Worm (Caenorhabditis elegans) whole organism, early embryonic: ENCODE results near the gene R02F2.5.

Source experiments
- B0310.2 ChIP-seq: sonication (generic microtip); optimal IDR thresholded peaks from 2 replicates; lab custom pipeline; 2016; ENCODE audit warnings: mild to moderate bottlenecking, missing genetic modification characterization, missing compliant biosample characterization
- F13C5.2 ChIP-seq: sonication (generic microtip); optimal IDR thresholded peaks from 2 replicates; lab custom pipeline; 2017; ENCODE audit warnings: mild to moderate bottlenecking, missing genetic modification characterization, inconsistent platforms, missing compliant biosample characterization
- aly-1 ChIP-seq: sonication (generic microtip); optimal IDR thresholded peaks from 2 replicates; lab custom pipeline; 2016; ENCODE audit warnings: missing genetic modification characterization, missing compliant biosample characterization
- ama-1 ChIP-seq: fragments of 150-350 bp; optimal IDR thresholded peaks from 2 replicates; lab custom pipeline; 2014
- ceh-13 ChIP-seq: fragments of 200-800 bp; sonication (Bioruptor generic); optimal IDR thresholded peaks from 2 replicates; lab custom pipeline; 2018; ENCODE audit warnings: mild to moderate bottlenecking, missing genetic modification characterization, missing compliant biosample characterization
- ceh-36 ChIP-seq: sonication (generic microtip); optimal IDR thresholded peaks from 2 replicates; lab custom pipeline; 2016; ENCODE audit warnings: missing genetic modification characterization, inconsistent platforms, missing compliant biosample characterization
- ets-7 ChIP-seq: sonication (generic microtip); optimal IDR thresholded peaks from 2 replicates; lab custom pipeline; 2016; ENCODE audit warnings: missing genotype, missing genetic modification characterization, missing compliant biosample characterization
- flt-1 ChIP-seq: fragments of 200-800 bp; sonication (Bioruptor generic); IDR thresholded peaks from 2 replicates; pipeline ENCODE4 v1.3.6; 2022; ENCODE audit warnings: missing genetic modification characterization, missing compliant biosample characterization
- hmbx-1 ChIP-seq: sonication (generic microtip); optimal IDR thresholded peaks from 2 replicates; lab custom pipeline; 2016; ENCODE audit warnings: mild to moderate bottlenecking, missing genetic modification characterization, missing compliant biosample characterization
- hmg-4 ChIP-seq: fragments of 200-800 bp; sonication (Bioruptor generic); optimal IDR thresholded peaks from 2 replicates; lab custom pipeline; 2018; ENCODE audit warnings: mild to moderate bottlenecking, missing genetic modification characterization, missing compliant biosample characterization
- hnd-1 ChIP-seq: sonication (generic microtip); optimal IDR thresholded peaks from 2 replicates; lab custom pipeline; 2016; ENCODE audit warnings: missing genetic modification characterization, missing compliant biosample characterization
- pes-1 ChIP-seq: fragments of 200-800 bp; sonication (Bioruptor generic); IDR thresholded peaks from 2 replicates; pipeline ENCODE4 v1.3.6; 2022; ENCODE audit warnings: missing genetic modification reagents, missing genetic modification characterization, missing compliant biosample characterization
- scrt-1 ChIP-seq: fragments of 200-800 bp; sonication (Bioruptor generic); IDR thresholded peaks from 2 replicates; pipeline ENCODE4 v1.3.6; 2022; ENCODE audit warnings: missing genetic modification characterization, missing compliant biosample characterization
- sea-1 ChIP-seq: fragments of 200-800 bp; sonication (Bioruptor generic); conservative IDR thresholded peaks from 2 replicates; pipeline ENCODE4 v1.3.6; 2022; ENCODE audit warnings: missing genetic modification characterization, missing compliant biosample characterization
- tbx-11 ChIP-seq: fragments of 200-800 bp; sonication (Bioruptor generic); IDR thresholded peaks from 2 replicates; pipeline ENCODE4 v1.3.6; 2022; ENCODE audit warnings: missing genetic modification characterization, missing compliant biosample characterization
- tbx-37 ChIP-seq: fragments of 200-800 bp; sonication (Bioruptor generic); conservative IDR thresholded peaks from 2 replicates; pipeline ENCODE4 v1.3.6; 2022; ENCODE audit warnings: missing genetic modification reagents, missing genetic modification characterization, missing compliant biosample characterization
- tra-4 ChIP-seq: sonication (generic microtip); optimal IDR thresholded peaks from 2 replicates; lab custom pipeline; 2017; ENCODE audit warnings: missing genetic modification characterization, missing compliant biosample characterization

The R02F2.5 gene

ce11 chrIII:5500732-5501131 lies 21.6 kb downstream of the R02F2.5 start:
- TF ChIP-seq hnd-1 (tag; lab: Kevin White, UChicago): no peak
- TF ChIP-seq hmbx-1: no peak
- TF ChIP-seq scrt-1 (GFP tag; lab: Robert Waterston, UW): no peak
- TF ChIP-seq tra-4: no peak
- TF ChIP-seq sea-1 (GFP tag; lab: Robert Waterston, UW): no peak
- TF ChIP-seq ets-7 (tag; lab: Kevin White, UChicago): no peak
- no peak for TF ChIP-seq tbx-11
- no peak for TF ChIP-seq F13C5.2 (tag; lab: Kevin White, UChicago)
- no peak for TF ChIP-seq pes-1 (GFP tag; lab: Robert Waterston, UW)
- TF ChIP-seq ama-1 (lab: Kevin White, UChicago): no peak
- no peak for TF ChIP-seq hmg-4 (GFP tag; lab: Kevin White, UChicago)
- no peak for TF ChIP-seq ceh-36 (tag; lab: Kevin White, UChicago)

- TF ChIP-seq hmbx-1 (no peak), ceh-13 (GFP tag; lab: Kevin White, UChicago) (no peak), scrt-1 (GFP tag; lab: Robert Waterston, UW) (no peak), tbx-37 (GFP tag; lab: Robert Waterston, UW) (no peak), ama-1 (lab: Kevin White, UChicago) (no peak), ets-7 (tag; lab: Kevin White, UChicago) (no peak), sea-1 (GFP tag; lab: Robert Waterston, UW) (no peak), B0310.2 (no peak), hnd-1 (tag; lab: Kevin White, UChicago) (no peak), aly-1 (tag; lab: Kevin White, UChicago) (no peak), F13C5.2 (tag; lab: Kevin White, UChicago) (no peak), hmg-4 (GFP tag; lab: Kevin White, UChicago) (no peak), flt-1 (GFP tag; lab: Robert Waterston, UW) (no peak), pes-1 (GFP tag; lab: Robert Waterston, UW) (no peak)
These were observed 22.5 kb downstream of the R02F2.5 start, which contains the start of gene R02F2.1 for ce11 chrIII:5501358-5502287. Gene R02F2.1 (plus strand): TSS chrIII:5501885.

- no peak for TF ChIP-seq tra-4
- no peak for TF ChIP-seq hmbx-1
- no peak for TF ChIP-seq F13C5.2 (tag; lab: Kevin White, UChicago)
- no peak for TF ChIP-seq aly-1 (tag; lab: Kevin White, UChicago)
- TF ChIP-seq pes-1 (GFP tag; lab: Robert Waterston, UW): no peak
- no peak for TF ChIP-seq ceh-13 (GFP tag; lab: Kevin White, UChicago)
- TF ChIP-seq ets-7 (tag; lab: Kevin White, UChicago): no peak
- TF ChIP-seq sea-1 (GFP tag; lab: Robert Waterston, UW): no peak
- TF ChIP-seq hmg-4 (GFP tag; lab: Kevin White, UChicago): no peak
These were observed 23.9 kb downstream of the R02F2.5 start for ce11 chrIII:5502915-5503575.

ce11 chrIII:5503669-5504068 lies 24.6 kb downstream of the R02F2.5 start:
- no peak for TF ChIP-seq aly-1 (tag; lab: Kevin White, UChicago)

- TF ChIP-seq hmbx-1 (no peak), aly-1 (tag; lab: Kevin White, UChicago) (no peak), tbx-11 (no peak), flt-1 (GFP tag; lab: Robert Waterston, UW) (no peak), sea-1 (GFP tag; lab: Robert Waterston, UW) (no peak), B0310.2 (no peak), ama-1 (lab: Kevin White, UChicago) (no peak), pes-1 (GFP tag; lab: Robert Waterston, UW) (no peak), ceh-36 (tag; lab: Kevin White, UChicago) (no peak), tbx-37 (GFP tag; lab: Robert Waterston, UW) (no peak), ceh-13 (GFP tag; lab: Kevin White, UChicago) (no peak), hnd-1 (tag; lab: Kevin White, UChicago) (no peak), ets-7 (tag; lab: Kevin White, UChicago) (no peak), tra-4 (no peak), scrt-1 (GFP tag; lab: Robert Waterston, UW) (no peak)
These were observed 25.0 kb downstream of the R02F2.5 start for ce11 chrIII:5504164-5504563.

- TF ChIP-seq flt-1 (GFP tag; lab: Robert Waterston, UW) (no peak), hmbx-1 (no peak), sea-1 (GFP tag; lab: Robert Waterston, UW) (no peak), aly-1 (tag; lab: Kevin White, UChicago) (no peak), tbx-11 (no peak), hmg-4 (GFP tag; lab: Kevin White, UChicago) (no peak), pes-1 (GFP tag; lab: Robert Waterston, UW) (no peak), ama-1 (lab: Kevin White, UChicago) (no peak), F13C5.2 (tag; lab: Kevin White, UChicago) (no peak), scrt-1 (GFP tag; lab: Robert Waterston, UW) (no peak), ceh-36 (tag; lab: Kevin White, UChicago) (no peak), B0310.2 (no peak), ets-7 (tag; lab: Kevin White, UChicago) (no peak), tbx-37 (GFP tag; lab: Robert Waterston, UW) (no peak), hnd-1 (tag; lab: Kevin White, UChicago) (no peak), ceh-13 (GFP tag; lab: Kevin White, UChicago) (no peak)
These were observed 25.8 kb downstream of the R02F2.5 start for ce11 chrIII:5504725-5505473.
